Fruit fly (Drosophila melanogaster) whole organism, wandering third instar larva: Measurements from ENCODE around the gene CG14096.
"Not testable (repeated sequence)": the region's sequence is repeated elsewhere in the genome, so short reads cannot be mapped to it uniquely, and the experiment has no call there.

Source experiments
- Abd-B ChIP-seq: fragments of >200 bp; optimal IDR thresholded peaks from 2 replicates; lab custom pipeline; 2017; ENCODE audit warnings: missing biosample characterization, missing genetic modification characterization
- CG32264 ChIP-seq: fragments of 200-800 bp; sonication (Bioruptor generic); optimal IDR thresholded peaks from 2 replicates; lab custom pipeline; 2016; ENCODE audit warnings: missing biosample characterization, missing genetic modification characterization
- CG9705 ChIP-seq: fragments of 200-800 bp; sonication (Bioruptor generic); optimal IDR thresholded peaks from 2 replicates; lab custom pipeline; 2018; ENCODE audit warnings: missing biosample characterization, mild to moderate bottlenecking, missing genetic modification characterization
- Dif ChIP-seq: fragments of 200-275, 200-300 bp; sonication (Bioruptor generic); optimal IDR thresholded peaks from 2 replicates; lab custom pipeline; 2018; ENCODE audit warnings: missing biosample characterization, missing genetic modification characterization; ENCODE audit not compliant: partially characterized antibody
- GATAd ChIP-seq: sonication (Bioruptor generic); optimal IDR thresholded peaks from 2 replicates; lab custom pipeline; 2016; ENCODE audit warnings: missing biosample characterization, missing genetic modification characterization
- HLH106 ChIP-seq: fragments of 200-800 bp; optimal IDR thresholded peaks from 3 replicates; lab custom pipeline; 2019; ENCODE audit warnings: missing biosample characterization, mild to moderate bottlenecking, missing genetic modification characterization, moderate library complexity
- Hr78 ChIP-seq: fragments of >200 bp; optimal IDR thresholded peaks from 2 replicates; lab custom pipeline; 2017; ENCODE audit warnings: missing biosample characterization, missing genetic modification characterization
- Mio ChIP-seq: sonication (Bioruptor generic); optimal IDR thresholded peaks from 2 replicates; lab custom pipeline; 2016; ENCODE audit warnings: missing biosample characterization, missing genetic modification characterization
- Myc ChIP-seq: fragments of >200 bp; optimal IDR thresholded peaks from 2 replicates; lab custom pipeline; 2017
- N ChIP-seq: fragments of >200 bp; optimal IDR thresholded peaks from 2 replicates; lab custom pipeline; 2018; ENCODE audit warnings: missing biosample characterization, missing external identifiers, missing genetic modification characterization
- OdsH ChIP-seq: fragments of 200-800 bp; sonication (Bioruptor generic); optimal IDR thresholded peaks from 2 replicates; lab custom pipeline; 2016; ENCODE audit warnings: missing biosample characterization, mild to moderate bottlenecking, missing genetic modification characterization
- Vsx2 ChIP-seq: fragments of 200-300, 225-300 bp; sonication (Bioruptor generic); optimal IDR thresholded peaks from 2 replicates; lab custom pipeline; 2018; ENCODE audit warnings: missing biosample characterization, missing genetic modification characterization; ENCODE audit not compliant: partially characterized antibody
- br ChIP-seq: fragments of 200-800 bp; sonication (Bioruptor generic); optimal IDR thresholded peaks from 2 replicates; lab custom pipeline; 2016; ENCODE audit warnings: missing biosample characterization, missing genetic modification characterization
- brk ChIP-seq: fragments of 200-800 bp; sonication (Bioruptor generic); optimal IDR thresholded peaks from 2 replicates; lab custom pipeline; 2016; ENCODE audit warnings: missing biosample characterization, mild to moderate bottlenecking, missing genetic modification characterization
- dl ChIP-seq, 2 experiments: fragments of 175-275, 200-275 bp in 1 of 2; fragments of 200-275 bp in 1 of 2; sonication (Bioruptor generic); optimal IDR thresholded peaks; lab custom pipeline; 2018; ENCODE audit warnings: mild to moderate bottlenecking in 2 of 2, missing biosample characterization in 2 of 2, missing genetic modification characterization in 2 of 2, moderate library complexity in 2 of 2; ENCODE audit not compliant: partially characterized antibody in 2 of 2, insufficient read depth in 1 of 2
- dsf ChIP-seq: sonication (Bioruptor generic); optimal IDR thresholded peaks from 2 replicates; lab custom pipeline; 2016; ENCODE audit warnings: missing biosample characterization, missing genetic modification characterization, borderline replicate concordance
- foxo ChIP-seq, 2 experiments: fragments of 200-800 bp; sonication (Bioruptor generic); optimal IDR thresholded peaks; 2 replicates in 1 of 2; 3 replicates in 1 of 2; lab custom pipeline; 2016 to 2017; ENCODE audit warnings: missing biosample characterization in 2 of 2, missing genetic modification characterization in 2 of 2
- fru ChIP-seq: fragments of 200-800 bp; sonication (Bioruptor generic); optimal IDR thresholded peaks from 3 replicates; lab custom pipeline; 2016; ENCODE audit warnings: missing biosample characterization, mild to moderate bottlenecking, missing genetic modification characterization
- h ChIP-seq: fragments of 200-800 bp; sonication (Bioruptor generic); optimal IDR thresholded peaks from 3 replicates; lab custom pipeline; 2016; ENCODE audit warnings: missing biosample characterization, mild to moderate bottlenecking, missing genetic modification characterization
- jim ChIP-seq: fragments of 175-275, 200-325 bp; sonication (Bioruptor generic); optimal IDR thresholded peaks from 2 replicates; lab custom pipeline; 2016; ENCODE audit warnings: missing biosample characterization, mild to moderate bottlenecking, missing genetic modification characterization
- pan ChIP-seq: fragments of >200 bp; optimal IDR thresholded peaks from 2 replicates; lab custom pipeline; 2017
- psq ChIP-seq: fragments of 200-800 bp; sonication (Bioruptor generic); optimal IDR thresholded peaks from 3 replicates; lab custom pipeline; 2017; ENCODE audit warnings: missing biosample characterization, mild to moderate bottlenecking, missing genetic modification characterization, moderate library complexity
- rgr ChIP-seq: fragments of 200-800 bp; sonication (Bioruptor generic); optimal IDR thresholded peaks from 3 replicates; lab custom pipeline; 2016; ENCODE audit warnings: missing biosample characterization, mild to moderate bottlenecking, missing genetic modification characterization
- sage ChIP-seq: fragments of 200-800 bp; sonication (Bioruptor generic); optimal IDR thresholded peaks from 2 replicates; lab custom pipeline; 2016; ENCODE audit warnings: missing biosample characterization, mild to moderate bottlenecking, missing genetic modification characterization
- sv ChIP-seq: fragments of 200-800 bp; sonication (Bioruptor generic); optimal IDR thresholded peaks from 3 replicates; lab custom pipeline; 2016; ENCODE audit warnings: missing biosample characterization, missing genetic modification characterization
- tai ChIP-seq: sonication (Bioruptor generic); optimal IDR thresholded peaks from 2 replicates; lab custom pipeline; 2016; ENCODE audit warnings: missing biosample characterization, missing genetic modification characterization
- woc ChIP-seq: sonication (Bioruptor generic); optimal IDR thresholded peaks from 2 replicates; lab custom pipeline; 2016; ENCODE audit warnings: missing biosample characterization, mild to moderate bottlenecking, missing genetic modification characterization

The CG14096 gene

dm6 chr3L:19497135-19497534 lies 30.3 kb upstream of the CG14096 start:
- TF ChIP-seq br (GFP tag; lab: Kevin White, UChicago): no peak
- TF ChIP-seq Mio (GFP tag; lab: Kevin White, UChicago): no peak
- TF ChIP-seq jim (GFP tag; lab: Kevin White, UChicago): no peak

dm6 chr3L:19496600-19496999 lies 29.7 kb upstream of the CG14096 start:
- TF ChIP-seq foxo (GFP tag; optimal IDR thresholded peaks at IDR 0.05; lab: Kevin White, UChicago) (no peak), GATAd (GFP tag; lab: Kevin White, UChicago) (no peak), sage (GFP tag; lab: Kevin White, UChicago) (no peak), woc (GFP tag; lab: Kevin White, UChicago) (no peak), psq (GFP tag; lab: Kevin White, UChicago) (no peak), rgr (GFP tag; lab: Kevin White, UChicago) (no peak), OdsH (GFP tag; lab: Kevin White, UChicago) (no peak), br (GFP tag; lab: Kevin White, UChicago) (no peak), pan (no peak), CG9705 (GFP tag; lab: Kevin White, UChicago) (no peak), tai (no peak)

dm6 chr3L:19495991-19496588 lies 29.2 kb upstream of the CG14096 start:
- TF ChIP-seq Hr78 (GFP tag; lab: Kevin White, UChicago): no peak
- no peak for TF ChIP-seq N (GFP tag; lab: Kevin White, UChicago)
- no peak for TF ChIP-seq tai
- no peak for TF ChIP-seq fru (GFP tag; lab: Kevin White, UChicago)
- TF ChIP-seq brk (GFP tag; lab: Kevin White, UChicago): no peak
- no peak for TF ChIP-seq psq (GFP tag; lab: Kevin White, UChicago)
- TF ChIP-seq woc (GFP tag; lab: Kevin White, UChicago): no peak

DNA sequence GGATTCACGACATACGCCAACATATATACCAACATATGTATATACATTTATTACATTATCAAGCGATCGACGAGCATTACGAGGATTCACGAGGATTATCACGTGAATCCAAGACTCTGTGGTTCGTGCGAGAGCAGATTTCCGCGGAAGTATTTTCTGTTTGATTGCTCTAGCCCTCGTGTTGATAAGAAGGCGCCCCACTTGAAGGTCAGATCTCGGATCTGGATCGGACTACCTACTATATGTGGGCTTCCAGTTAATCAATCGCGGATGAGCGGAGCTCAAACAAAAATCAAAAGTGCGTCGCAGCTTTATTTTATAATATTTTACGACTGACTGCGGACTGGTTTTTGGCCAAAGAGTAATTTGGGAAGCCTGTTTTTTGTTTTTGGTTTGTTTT lies 28.1 kb upstream of the CG14096 start:
- TF ChIP-seq HLH106 (tag; lab: Kevin White, UChicago) (no peak), psq (GFP tag; lab: Kevin White, UChicago) (no peak), sage (GFP tag; lab: Kevin White, UChicago) (no peak), Abd-B (GFP tag; lab: Kevin White, UChicago) (no peak)

DNA sequence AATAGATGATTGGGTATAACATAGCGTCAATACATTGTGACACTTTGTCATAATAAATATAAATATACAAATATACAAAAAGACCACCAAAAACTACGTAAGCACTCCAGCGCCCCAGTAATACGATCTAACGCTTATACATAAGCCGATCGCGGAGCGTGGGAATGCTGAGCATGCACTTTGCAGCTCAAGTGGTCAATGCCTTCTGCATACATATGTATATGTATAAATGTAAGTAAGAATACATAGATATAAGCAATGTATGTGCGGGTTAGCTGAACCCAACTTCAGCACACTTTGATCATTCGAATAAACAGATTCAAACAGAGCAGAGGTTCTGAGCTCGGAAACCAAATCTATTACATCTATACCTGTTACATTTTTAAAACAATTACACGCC lies 20.4 kb upstream of the CG14096 start, which contains the start of gene CG32212:
TSS of gene CG32212 (plus strand) at position 301 of the 400 bp plus-strand sequence.
- not testable (repeated sequence) for TF ChIP-seq dsf (GFP tag; lab: Kevin White, UChicago); h; woc (GFP tag; lab: Kevin White, UChicago)

- no peak for TF ChIP-seq Myc (lab: Kevin White, UChicago)
- TF ChIP-seq sv: no peak
- TF ChIP-seq Vsx2 (GFP tag; lab: Kevin White, UChicago): no peak
These were observed 19.5 kb upstream of the CG14096 start, which contains the start of gene brv1 for dm6 chr3L:19486398-19486797. brv1 (minus strand) TSS chr3L:19486498.

DNA sequence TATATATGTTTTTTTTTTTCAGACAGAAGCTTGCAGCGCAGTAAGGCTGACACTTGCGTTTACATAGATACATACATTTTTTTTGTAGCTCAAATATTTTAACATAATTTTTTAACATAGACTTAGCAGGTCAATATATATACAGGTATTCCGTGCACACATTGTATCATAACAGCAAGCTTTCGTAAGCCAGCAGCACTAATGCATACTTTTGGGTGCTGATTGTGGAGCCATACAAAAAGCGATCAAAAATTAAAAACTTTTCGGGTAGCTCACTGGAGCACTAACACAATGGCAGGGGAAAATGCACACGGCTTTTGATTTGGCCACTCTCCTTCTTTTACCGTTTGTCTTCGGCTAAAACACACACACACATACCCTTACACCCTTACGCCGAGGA lies 16.1 kb upstream of the CG14096 start:
- peak in 1 of 2 experiments; percentile 42 for TF ChIP-seq dl (GFP tag; optimal IDR thresholded peaks at IDR 0.05; lab: Kevin White, UChicago; ENCODE audit: insufficient read depth in 1 of 2, partially characterized antibody in 2 of 2)
- TF ChIP-seq Mio (GFP tag; lab: Kevin White, UChicago): no peak
- TF ChIP-seq Dif (GFP tag; lab: Kevin White, UChicago): peak; percentile 94
- peak; percentile 70 for TF ChIP-seq Vsx2 (GFP tag; lab: Kevin White, UChicago)
- TF ChIP-seq Myc (lab: Kevin White, UChicago): peak; percentile 55
- TF ChIP-seq CG32264 (GFP tag; lab: Kevin White, UChicago): no peak
- TF ChIP-seq, all 38 proteins: peak for 4
